Fruit fly (Drosophila melanogaster) S2 (cell line): ENCODE measurements around the gene sba.

Experiments
- CG8478 ChIP-seq: fragments of >200 bp; optimal IDR thresholded peaks from 2 replicates; lab custom pipeline; 2018
- CTCF ChIP-seq, 2 experiments: fragments of >200 bp; optimal IDR thresholded peaks; 2 replicates each; lab custom pipeline; 2018

DNA sequence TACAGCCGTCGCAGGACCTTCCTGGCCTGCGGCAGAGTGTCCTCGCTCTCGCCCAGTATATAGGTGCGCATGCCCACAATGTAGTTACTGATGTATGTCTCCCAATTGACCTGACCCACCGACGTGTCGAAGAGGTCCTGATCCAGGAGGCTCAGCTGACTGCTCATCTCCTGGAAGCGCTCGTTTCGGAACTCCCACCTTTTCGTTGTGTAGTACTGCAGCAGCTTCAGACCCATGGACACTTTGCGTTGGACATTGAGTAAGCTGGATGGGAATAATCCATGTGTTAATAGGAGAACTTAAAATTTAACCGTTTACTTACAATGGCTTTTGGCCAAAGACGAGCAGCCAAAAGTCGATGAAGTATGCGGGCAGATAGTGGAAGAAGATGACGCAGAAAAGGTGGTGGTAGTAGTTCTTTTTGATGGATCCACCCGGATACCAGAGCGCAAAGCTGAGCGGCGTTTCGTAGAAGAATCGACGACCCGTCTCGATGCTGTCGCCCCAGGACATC is 21.1 kb upstream of the sba start:
- TF ChIP-seq CG8478 = no peak
- TF ChIP-seq CTCF (optimal IDR thresholded peaks at IDR 0.05; lab: Kevin White, UChicago) = no peak
